Worm (Caenorhabditis elegans): Measurements from ENCODE around the gene ceh-91.

ce11 chrIII:11612371-11612770 lies 4.2 kb upstream of the ceh-91 start, which contains the start of the genes Y66A7A.9 and Y66A7A.4:
- TF ChIP-seq med-1 (GFP tag; optimal IDR thresholded peaks at IDR 0.05; ENCODE audit: insufficient read depth) (no peak), ztf-29 (GFP tag; IDR thresholded peaks at IDR 0.05) (no peak), tab-1 (GFP tag; IDR thresholded peaks at IDR 0.05) (no peak), flt-1 (GFP tag; IDR thresholded peaks at IDR 0.05) (no peak), ref-1 (GFP tag; conservative IDR thresholded peaks at IDR 0.05) (no peak), T22C8.4 (GFP tag; IDR thresholded peaks at IDR 0.05) (no peak), ztf-23 (GFP tag; IDR thresholded peaks at IDR 0.05) (no peak), klf-2 (GFP tag; conservative IDR thresholded peaks at IDR 0.05) (no peak), cog-1 (tag; optimal IDR thresholded peaks at IDR 0.05) (no peak)

Measured in whole organism, midembryonic.